Fruit fly (Drosophila melanogaster) Kc167 (cell line): Measurements from ENCODE around the gene CG4960.

Source experiments
- Myc ChIP-seq: fragments of >200 bp; optimal IDR thresholded peaks from 2 replicates; lab custom pipeline; 2017; ENCODE audit warnings: missing external identifiers
- h ChIP-seq: fragments of >200 bp; optimal IDR thresholded peaks from 3 replicates; lab custom pipeline; 2018; ENCODE audit warnings: missing external identifiers
- psq ChIP-seq: fragments of >200 bp; optimal IDR thresholded peaks from 2 replicates; lab custom pipeline; 2017; ENCODE audit warnings: missing external identifiers
- ttk ChIP-seq: sonication (Bioruptor generic); optimal IDR thresholded peaks from 2 replicates; lab custom pipeline; 2017; ENCODE audit warnings: missing external identifiers

dm6 chr3R:25782855-25783424 is 4.2 kb downstream of the CG4960 start:
- TF ChIP-seq h (lab: Kevin White, UChicago) (no peak), Myc (lab: Kevin White, UChicago) (no peak), ttk (lab: Kevin White, UChicago) (no peak), psq (no peak)
